Fruit fly (Drosophila melanogaster) whole organism, embryonic: Measurements from ENCODE around the gene ssp7.

Experiments used
- Aef1 ChIP-seq: fragments of 200-800 bp; sonication (Bioruptor generic); IDR thresholded peaks from 3 replicates; pipeline ENCODE4 v1.3.6; 2022; ENCODE audit warnings: missing biosample characterization, missing genetic modification characterization
- Atf6 ChIP-seq: fragments of 200-800 bp; sonication (Bioruptor generic); IDR thresholded peaks from 2 replicates; pipeline ENCODE4 v1.3.6; 2022; ENCODE audit warnings: missing biosample characterization, missing genetic modification characterization
- Awh ChIP-seq: fragments of 200-800 bp; sonication (Bioruptor generic); IDR thresholded peaks from 2 replicates; pipeline ENCODE4, ENCODE4 v1.3.6; 2022; ENCODE audit warnings: missing biosample characterization, missing genetic modification characterization
- CG10147 ChIP-seq: fragments of 200-800 bp; sonication (Bioruptor generic); optimal IDR thresholded peaks from 2 replicates; lab custom pipeline; 2019; ENCODE audit warnings: missing biosample characterization, mild to moderate bottlenecking, missing genetic modification characterization, moderate library complexity
- CG10321 ChIP-seq: fragments of 200-800 bp; sonication (Bioruptor generic); IDR thresholded peaks from 2 replicates; pipeline ENCODE4 v1.3.6; 2022; ENCODE audit warnings: missing biosample characterization, missing genetic modification characterization
- CG12391 ChIP-seq: fragments of 200-800 bp; sonication (Bioruptor generic); optimal IDR thresholded peaks from 3 replicates; lab custom pipeline; 2018; ENCODE audit warnings: missing biosample characterization, mild to moderate bottlenecking, missing genetic modification characterization, moderate library complexity
- CG32767 ChIP-seq: fragments of 200-800 bp; sonication (Bioruptor generic); IDR thresholded peaks from 2 replicates; pipeline ENCODE4 v1.3.6; 2022; ENCODE audit warnings: missing biosample characterization, missing genetic modification characterization
- CG4707 ChIP-seq: fragments of 200-800 bp; sonication (Bioruptor generic); optimal IDR thresholded peaks from 2 replicates; lab custom pipeline; 2018; ENCODE audit warnings: missing biosample characterization, mild to moderate bottlenecking, missing genetic modification characterization, moderate library complexity
- CG4730 ChIP-seq: fragments of 200-800 bp; sonication (Bioruptor generic); IDR thresholded peaks from 2 replicates; pipeline ENCODE4 v1.3.6; 2022; ENCODE audit warnings: missing biosample characterization, missing genetic modification characterization
- CG7928 ChIP-seq: fragments of 200-800 bp; sonication (Bioruptor generic); optimal IDR thresholded peaks from 2 replicates; lab custom pipeline; 2017; ENCODE audit warnings: missing biosample characterization, mild to moderate bottlenecking, missing genetic modification characterization
- CG8290 ChIP-seq, 3 experiments: fragments of 200-800 bp; sonication (Bioruptor generic); optimal IDR thresholded peaks; 2 replicates each; lab custom pipeline; 2016 to 2019; ENCODE audit warnings: missing biosample characterization in 3 of 3, missing genetic modification characterization in 3 of 3, mild to moderate bottlenecking in 2 of 3, moderate library complexity in 1 of 3
- CTCF ChIP-seq: fragments of 200-800 bp; sonication (Bioruptor generic); optimal IDR thresholded peaks from 2 replicates; lab custom pipeline; 2017; ENCODE audit warnings: missing biosample characterization, mild to moderate bottlenecking, missing genetic modification characterization, moderate library complexity
- CoRest ChIP-seq: fragments of 200-800 bp; sonication (Bioruptor generic); optimal IDR thresholded peaks from 3 replicates; lab custom pipeline; 2018; ENCODE audit warnings: missing biosample characterization, mild to moderate bottlenecking, missing genetic modification characterization, moderate library complexity
- D ChIP-seq, 2 experiments: fragments of 200-800 bp in 1 of 2; fragments of >200 bp in 1 of 2; sonication (Bioruptor generic) in 1 of 2; optimal IDR thresholded peaks; 2 replicates in 1 of 2; 3 replicates in 1 of 2; lab custom pipeline; 2017; ENCODE audit warnings: mild to moderate bottlenecking in 1 of 2, missing biosample characterization in 1 of 2, missing genetic modification characterization in 1 of 2, missing genetic modification reagents in 1 of 2
- Dad ChIP-seq: fragments of 200-800 bp; sonication (Bioruptor generic); optimal IDR thresholded peaks from 3 replicates; lab custom pipeline; 2016; ENCODE audit warnings: missing biosample characterization, missing genetic modification characterization
- Dip2 ChIP-seq: fragments of 200-800 bp; sonication (Bioruptor generic); IDR thresholded peaks from 2 replicates; pipeline ENCODE4 v1.3.6; 2022; ENCODE audit warnings: missing biosample characterization, missing genetic modification characterization
- H15 ChIP-seq: fragments of 200-800 bp; sonication (Bioruptor generic); IDR thresholded peaks from 3 replicates; pipeline ENCODE4 v1.3.6; 2022; ENCODE audit warnings: missing biosample characterization, missing genetic modification characterization
- Hr78 ChIP-seq, 2 experiments: fragments of 200-800 bp in 1 of 2; fragments of >200 bp in 1 of 2; sonication (Bioruptor generic) in 1 of 2; optimal IDR thresholded peaks; 2 replicates each; lab custom pipeline; 2017 to 2019; ENCODE audit warnings: missing biosample characterization in 2 of 2, missing genetic modification characterization in 2 of 2, mild to moderate bottlenecking in 1 of 2, moderate library complexity in 1 of 2
- Jarid2 ChIP-seq: fragments of 200-800 bp; sonication (Bioruptor generic); optimal IDR thresholded peaks from 3 replicates; lab custom pipeline; 2017; ENCODE audit warnings: mild to moderate bottlenecking, missing biosample characterization, missing genetic modification reagents, missing genetic modification characterization
- Kr ChIP-seq: fragments of 200-800 bp; sonication (Bioruptor generic); optimal IDR thresholded peaks from 2 replicates; lab custom pipeline; 2017; ENCODE audit warnings: missing biosample characterization, mild to moderate bottlenecking, missing genetic modification characterization
- Lim3 ChIP-seq: fragments of 200-800 bp; sonication (Bioruptor generic); IDR thresholded peaks from 2 replicates; pipeline ENCODE4 v1.3.6; 2022; ENCODE audit warnings: missing biosample characterization, missing genetic modification characterization
- MESR4 ChIP-seq: fragments of 200-800 bp; sonication (Bioruptor generic); optimal IDR thresholded peaks from 2 replicates; lab custom pipeline; 2018; ENCODE audit warnings: missing biosample characterization, mild to moderate bottlenecking, missing genetic modification characterization, moderate library complexity
- Max ChIP-seq: fragments of 200-800 bp; sonication (Bioruptor generic); optimal IDR thresholded peaks from 2 replicates; lab custom pipeline; 2016; ENCODE audit warnings: missing biosample characterization, mild to moderate bottlenecking, missing genetic modification characterization
- Mrtf ChIP-seq: fragments of 200-800 bp; sonication (Bioruptor generic); IDR thresholded peaks from 3 replicates; pipeline ENCODE4 v1.3.6; 2022; ENCODE audit warnings: missing biosample characterization, missing genetic modification characterization
- NC2β ChIP-seq: fragments of 200-800 bp; sonication (Bioruptor generic); optimal IDR thresholded peaks from 2 replicates; lab custom pipeline; 2016; ENCODE audit warnings: missing biosample characterization, missing genetic modification characterization
- NK7.1 ChIP-seq: fragments of 200-800 bp; sonication (Bioruptor generic); optimal IDR thresholded peaks from 3 replicates; lab custom pipeline; 2016; ENCODE audit warnings: missing biosample characterization, missing genetic modification characterization
- Nf-YB ChIP-seq: fragments of 200-800 bp; sonication (Bioruptor generic); optimal IDR thresholded peaks from 3 replicates; lab custom pipeline; 2019; ENCODE audit warnings: missing biosample characterization, mild to moderate bottlenecking, missing genetic modification characterization, moderate library complexity
- Oli ChIP-seq: fragments of 200-800 bp; sonication (Bioruptor generic); optimal IDR thresholded peaks from 2 replicates; lab custom pipeline; 2018; ENCODE audit warnings: missing biosample characterization, mild to moderate bottlenecking, missing genetic modification characterization, moderate library complexity
- Opbp ChIP-seq: fragments of 200-800 bp; sonication (Bioruptor generic); IDR thresholded peaks from 3 replicates; pipeline ENCODE4 v1.3.6; 2022; ENCODE audit warnings: missing biosample characterization, missing genetic modification characterization; ENCODE audit not compliant: partially characterized antibody
- Rfx ChIP-seq: fragments of 200-800 bp; sonication (Bioruptor generic); IDR thresholded peaks from 2 replicates; pipeline ENCODE4 v1.3.6; 2022; ENCODE audit warnings: missing biosample characterization, missing genetic modification characterization
- Sin3A ChIP-seq: fragments of >200 bp; optimal IDR thresholded peaks from 2 replicates; lab custom pipeline; 2018
- Taf1 ChIP-seq: fragments of 200-800 bp; sonication (Bioruptor generic); IDR thresholded peaks from 2 replicates; pipeline ENCODE4 v1.3.6; 2022; ENCODE audit warnings: missing biosample characterization, missing genetic modification characterization
- amos ChIP-seq: fragments of 200-800 bp; sonication (Bioruptor generic); IDR thresholded peaks from 2 replicates; pipeline ENCODE4 v1.3.6; 2022; ENCODE audit warnings: missing biosample characterization, missing genetic modification characterization; ENCODE audit not compliant: partially characterized antibody
- corto ChIP-seq: fragments of 200-800 bp; sonication (Bioruptor generic); optimal IDR thresholded peaks from 2 replicates; lab custom pipeline; 2016; ENCODE audit warnings: missing biosample characterization, mild to moderate bottlenecking, missing genetic modification characterization, moderate library complexity
- danr ChIP-seq: fragments of 200-800 bp; sonication (Bioruptor generic); IDR thresholded peaks from 2 replicates; pipeline ENCODE4 v1.3.6; 2022; ENCODE audit warnings: missing biosample characterization, missing genetic modification characterization
- dmrt99B ChIP-seq: fragments of 200-800 bp; sonication (Bioruptor generic); optimal IDR thresholded peaks from 2 replicates; lab custom pipeline; 2018; ENCODE audit warnings: missing biosample characterization, mild to moderate bottlenecking, missing genetic modification characterization, moderate library complexity
- esg ChIP-seq: fragments of 200-800 bp; sonication (Bioruptor generic); conservative IDR thresholded peaks from 2 replicates; pipeline ENCODE4 v1.3.6; 2022; ENCODE audit warnings: missing biosample characterization, missing genetic modification characterization
- ewg ChIP-seq: fragments of 200-800 bp; sonication (Bioruptor generic); optimal IDR thresholded peaks from 3 replicates; lab custom pipeline; 2017; ENCODE audit warnings: mild to moderate bottlenecking, missing biosample characterization, missing genetic modification reagents, missing genetic modification characterization
- gfzf ChIP-seq: fragments of 200-800 bp; sonication (Bioruptor generic); optimal IDR thresholded peaks from 2 replicates; lab custom pipeline; 2016; ENCODE audit warnings: missing biosample characterization, mild to moderate bottlenecking, missing genetic modification characterization, moderate library complexity
- lmd ChIP-seq: fragments of 200-800 bp; sonication (Bioruptor generic); IDR thresholded peaks from 2 replicates; pipeline ENCODE4 v1.3.6; 2022; ENCODE audit warnings: missing biosample characterization, missing genetic modification characterization
- mam ChIP-seq: fragments of 200-800 bp; sonication (Bioruptor generic); optimal IDR thresholded peaks from 3 replicates; lab custom pipeline; 2016; ENCODE audit warnings: missing biosample characterization, missing genetic modification characterization
- nom ChIP-seq: fragments of 200-800 bp; sonication (Bioruptor generic); optimal IDR thresholded peaks from 2 replicates; lab custom pipeline; 2017; ENCODE audit warnings: missing biosample characterization, missing genetic modification characterization, mild to moderate bottlenecking, moderate library complexity, missing genetic modification reagents
- pb ChIP-seq: fragments of 200-800 bp; sonication (Bioruptor generic); optimal IDR thresholded peaks from 3 replicates; lab custom pipeline; 2016; ENCODE audit warnings: missing biosample characterization, missing genetic modification characterization
- phol ChIP-seq: fragments of 200-800 bp; sonication (Bioruptor generic); optimal IDR thresholded peaks from 3 replicates; lab custom pipeline; 2018; ENCODE audit warnings: missing biosample characterization, mild to moderate bottlenecking, missing genetic modification characterization, moderate library complexity
- pnt ChIP-seq: fragments of 200-800 bp; sonication (Bioruptor generic); optimal IDR thresholded peaks from 3 replicates; lab custom pipeline; 2016; ENCODE audit warnings: missing biosample characterization, missing genetic modification characterization
- ro ChIP-seq: fragments of 200-800 bp; sonication (Bioruptor generic); IDR thresholded peaks from 2 replicates; pipeline ENCODE4 v1.3.6; 2022; ENCODE audit warnings: missing biosample characterization, missing genetic modification characterization
- so ChIP-seq: fragments of 200-800 bp; sonication (Bioruptor generic); IDR thresholded peaks from 3 replicates; pipeline ENCODE4 v1.3.6; 2022; ENCODE audit warnings: missing biosample characterization, missing genetic modification characterization
- toy ChIP-seq: fragments of 200-800 bp; sonication (Bioruptor generic); IDR thresholded peaks from 2 replicates; pipeline ENCODE4 v1.3.6; 2022; ENCODE audit warnings: missing biosample characterization, missing genetic modification characterization
- wdn ChIP-seq: fragments of 200-800 bp; sonication (Bioruptor generic); IDR thresholded peaks from 2 replicates; pipeline ENCODE4 v1.3.6; 2022; ENCODE audit warnings: missing biosample characterization, missing genetic modification characterization

The ssp7 gene

DNA sequence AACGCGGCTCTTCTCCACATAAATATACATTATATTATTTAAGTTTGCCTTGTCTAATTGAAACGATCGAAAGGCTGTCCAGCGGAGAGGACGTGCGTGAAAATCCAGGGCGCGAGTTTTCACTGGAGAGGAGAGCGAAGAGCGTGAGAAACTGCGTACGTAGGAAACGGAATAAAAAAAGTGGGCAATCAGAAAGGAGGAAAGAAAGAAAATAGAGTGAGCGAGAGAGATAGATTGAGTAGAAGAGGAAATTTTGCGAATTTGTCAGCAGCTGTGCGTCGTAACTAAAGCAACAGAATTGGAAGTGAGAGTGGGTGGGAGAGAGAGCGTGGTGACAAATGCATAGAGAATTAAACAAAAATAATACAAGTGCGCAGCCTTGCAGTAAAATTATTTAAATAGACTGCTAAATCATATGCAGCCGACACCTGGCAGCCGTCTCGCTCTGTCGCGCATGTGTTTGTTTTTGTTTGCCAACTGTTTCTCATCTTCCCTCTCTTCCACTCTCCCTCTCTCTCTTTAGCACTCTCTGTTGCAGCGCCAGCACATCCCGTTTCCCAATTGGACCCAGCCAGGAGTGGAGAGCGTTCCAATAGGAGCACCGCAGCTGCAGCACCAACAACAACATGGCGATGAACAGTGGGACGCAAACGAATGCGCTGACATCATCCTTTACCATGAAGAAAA lies 14.6 kb upstream of the ssp7 start (continued):
- TF ChIP-seq nom (GFP tag; lab: Kevin White, UChicago): peak; percentile 22
- TF ChIP-seq CG32767 (GFP tag; lab: Robert Waterston, UW): 0 out of 2 replicates have a peak, but pooled peaks have one; percentile 31
- 0 out of 3 replicates have a peak, but pooled peaks have one; percentile 39 for TF ChIP-seq Aef1 (GFP tag; lab: Robert Waterston, UW)
- TF ChIP-seq Jarid2 (GFP tag; lab: Kevin White, UChicago): peak; percentile 44
- peak; percentile 36 for TF ChIP-seq phol
- no peak for TF ChIP-seq pnt (GFP tag; lab: Kevin White, UChicago)
- no peak for TF ChIP-seq Oli (tag; lab: Kevin White, UChicago)
- no peak for TF ChIP-seq Sin3A
- peak; percentile 50 for TF ChIP-seq ewg (GFP tag; lab: Kevin White, UChicago)
- TF ChIP-seq CG10321 (GFP tag; lab: Robert Waterston, UW): peak; percentile 27; the same call in 1 of the 2 replicates
- TF ChIP-seq Nf-YB (GFP tag; lab: Kevin White, UChicago): peak; percentile 67
- no peak for TF ChIP-seq CG8290 (GFP tag; optimal IDR thresholded peaks at IDR 0.05; lab: Kevin White, UChicago)
- TF ChIP-seq CG8290 (tag; optimal IDR thresholded peaks at IDR 0.05; lab: Kevin White, UChicago): no peak
- no peak for TF ChIP-seq dmrt99B (tag; lab: Kevin White, UChicago)
- no peak for TF ChIP-seq Kr (GFP tag; lab: Kevin White, UChicago)
- no peak for TF ChIP-seq Atf6
- TF ChIP-seq esg (GFP tag; lab: Robert Waterston, UW): no peak
- peak; percentile 88 for TF ChIP-seq CG4707 (GFP tag; lab: Kevin White, UChicago)
- TF ChIP-seq pb (GFP tag; lab: Kevin White, UChicago): no peak
- no peak for TF ChIP-seq so (GFP tag; lab: Robert Waterston, UW)
- TF ChIP-seq MESR4 (GFP tag; lab: Kevin White, UChicago): peak; percentile 55
- peak; percentile 14 for TF ChIP-seq D (optimal IDR thresholded peaks at IDR 0.05; lab: Kevin White, UChicago)
- no peak for TF ChIP-seq D (GFP tag; optimal IDR thresholded peaks at IDR 0.05; lab: Kevin White, UChicago)
- TF ChIP-seq CTCF: no peak
- no peak for TF ChIP-seq Dad
- TF ChIP-seq H15 (GFP tag; lab: Robert Waterston, UW): no peak
- no peak for TF ChIP-seq lmd (GFP tag; lab: Robert Waterston, UW)
- no peak for TF ChIP-seq Taf1 (GFP tag; lab: Robert Waterston, UW)
- no peak for TF ChIP-seq Max

DNA sequence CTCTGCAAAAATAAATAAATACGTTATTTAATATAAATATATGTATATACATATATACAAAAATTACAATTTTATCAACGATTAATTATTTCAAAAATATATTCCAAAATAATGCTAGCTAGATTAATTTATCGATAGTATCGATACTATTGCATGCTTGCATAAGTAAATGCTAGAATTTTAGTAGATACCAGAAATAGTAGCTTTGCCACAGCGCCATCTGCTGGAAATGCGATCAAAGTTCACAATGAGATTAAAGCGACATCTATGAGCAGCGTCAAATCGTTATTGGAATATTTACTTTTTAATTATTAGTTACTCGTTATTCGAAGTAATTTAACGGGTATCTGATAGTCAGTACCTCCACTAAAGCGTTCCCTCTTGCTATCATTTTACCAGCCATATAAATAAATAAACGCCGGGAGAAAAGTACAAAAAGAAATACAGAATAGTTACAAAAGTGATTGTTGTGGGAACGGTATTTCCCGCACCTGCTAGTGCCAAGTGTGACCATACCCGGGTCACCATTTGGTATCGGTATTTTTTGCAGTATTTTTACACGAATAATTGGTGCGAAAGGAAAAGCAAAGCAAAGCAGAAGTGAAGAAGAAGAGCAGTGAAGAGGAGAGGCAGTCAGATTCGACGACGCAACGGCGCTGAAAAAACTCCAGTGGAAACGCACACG lies 13.9 kb upstream of the ssp7 start, which contains the start of the genes rtv and Dlic:
rtv (minus strand) TSS at position 165 of the 685 bp plus-strand sequence.
Dlic (plus strand) TSS at position 596 of the 685 bp plus-strand sequence.
- TF ChIP-seq CG12391 (tag; lab: Kevin White, UChicago) (peak; percentile 41), Dip2 (no peak), mam (GFP tag; lab: Kevin White, UChicago) (peak; percentile 33), CG10147 (no peak), Lim3 (GFP tag; lab: Robert Waterston, UW) (no peak), CG4730 (GFP tag; lab: Robert Waterston, UW) (no peak), CoRest (peak; percentile 51), gfzf (peak; percentile 72), Hr78 (GFP tag; optimal IDR thresholded peaks at IDR 0.05; lab: Kevin White, UChicago) (no peak), NK7.1 (GFP tag; lab: Kevin White, UChicago) (no peak), CG7928 (GFP tag; lab: Kevin White, UChicago) (no peak), wdn (no peak), corto (GFP tag; lab: Kevin White, UChicago) (no peak), ro (GFP tag; lab: Robert Waterston, UW) (no peak), Rfx (GFP tag; lab: Robert Waterston, UW) (peak; percentile 44; the same call in 1 of the 2 replicates), Awh (GFP tag; lab: Robert Waterston, UW) (no peak), danr (GFP tag; lab: Robert Waterston, UW) (no peak), Opbp (GFP tag; lab: Robert Waterston, UW) (0 out of 3 replicates have a peak, but pooled peaks have one; percentile 47), amos (GFP tag; lab: Robert Waterston, UW) (peak; percentile 76), NC2β (GFP tag; lab: Kevin White, UChicago) (peak; percentile 11), Mrtf (GFP tag; lab: Robert Waterston, UW) (0 out of 3 replicates have a peak, but pooled peaks have one; percentile 23), toy (GFP tag; lab: Robert Waterston, UW) (no peak)
